Worm (Caenorhabditis elegans) whole organism, L3 larva: ENCODE results near the gene K03B4.8.

Source experiments
- ceh-16 ChIP-seq: sonication (generic microtip); optimal IDR thresholded peaks from 2 replicates; lab custom pipeline; 2017; ENCODE audit warnings: missing biosample characterization, missing genetic modification characterization
- elt-2 ChIP-seq: sonication (generic microtip); optimal IDR thresholded peaks from 2 replicates; lab custom pipeline; 2016; ENCODE audit warnings: missing genetic modification reagents, mild to moderate bottlenecking, missing genetic modification characterization, missing compliant biosample characterization
- fkh-2 ChIP-seq: fragments of 150-350 bp; optimal IDR thresholded peaks from 2 replicates; lab custom pipeline; 2014; ENCODE audit warnings: missing biosample characterization, missing genetic modification reagents, missing genetic modification characterization
- jun-1 ChIP-seq: fragments of 150-350 bp; optimal IDR thresholded peaks from 2 replicates; lab custom pipeline; 2014; ENCODE audit warnings: missing biosample characterization, missing genetic modification reagents, missing genetic modification characterization
- lin-15B ChIP-seq: fragments of 150-350 bp; optimal IDR thresholded peaks from 2 replicates; lab custom pipeline; 2014; ENCODE audit warnings: missing biosample characterization, missing genetic modification characterization
- mdl-1 ChIP-seq: fragments of 150-350 bp; optimal IDR thresholded peaks from 2 replicates; lab custom pipeline; 2014; ENCODE audit warnings: missing biosample characterization, missing genetic modification characterization
- nfya-1 ChIP-seq: sonication (generic microtip); optimal IDR thresholded peaks from 2 replicates; lab custom pipeline; 2017; ENCODE audit warnings: missing genetic modification characterization, mild to moderate bottlenecking, missing compliant biosample characterization, antibody characterized with exemption, moderate library complexity; ENCODE audit not compliant: insufficient read depth
- nhr-12 ChIP-seq: fragments of 150-350 bp; optimal IDR thresholded peaks from 2 replicates; lab custom pipeline; 2014; ENCODE audit warnings: missing biosample characterization, missing genetic modification characterization
- nhr-28 ChIP-seq: fragments of 150-350 bp; optimal IDR thresholded peaks from 2 replicates; lab custom pipeline; 2014; ENCODE audit warnings: missing biosample characterization, missing genetic modification characterization
- pha-4 ChIP-seq: fragments of 150-350 bp; optimal IDR thresholded peaks from 2 replicates; lab custom pipeline; 2014; ENCODE audit warnings: missing biosample characterization, missing genetic modification reagents, missing genetic modification characterization
- sea-2 ChIP-seq: fragments of 150-350 bp; sonication (generic microtip); optimal IDR thresholded peaks from 4 replicates; lab custom pipeline; 2014; ENCODE audit warnings: missing biosample characterization, missing genetic modification reagents, missing genetic modification characterization
- unc-39 ChIP-seq: sonication (generic microtip); optimal IDR thresholded peaks from 4 replicates; lab custom pipeline; 2017; ENCODE audit warnings: missing biosample characterization, missing genetic modification characterization
- unc-62 ChIP-seq: fragments of 150-350 bp; sonication (generic microtip); optimal IDR thresholded peaks from 4 replicates; lab custom pipeline; 2014; ENCODE audit warnings: missing biosample characterization, missing genetic modification reagents, missing genetic modification characterization
- ztf-4 ChIP-seq: fragments of 150-350 bp; optimal IDR thresholded peaks from 2 replicates; lab custom pipeline; 2014; ENCODE audit warnings: missing biosample characterization, missing genetic modification characterization

DNA sequence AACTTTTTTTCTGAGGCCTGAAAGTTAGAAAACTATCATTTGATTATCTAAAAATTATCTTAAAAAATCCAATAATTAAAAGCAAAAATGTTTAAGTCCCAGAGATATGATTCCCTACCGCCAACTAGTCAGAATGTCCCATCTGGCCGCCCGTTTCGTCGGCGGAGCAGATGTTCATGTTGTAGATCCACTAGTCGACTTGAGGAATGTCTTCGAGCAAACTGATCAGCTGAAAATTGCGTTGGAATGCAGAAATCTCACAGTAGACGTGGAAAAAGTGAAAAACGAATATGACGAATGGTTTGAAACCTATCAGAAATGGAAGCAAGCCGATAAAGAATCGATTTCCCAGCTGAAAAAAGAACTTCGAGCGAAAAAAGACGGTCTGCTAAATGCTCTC lies 14.8 kb upstream of the K03B4.8 start, which contains the start of gene K03B4.1:
- TF ChIP-seq mdl-1 (tag; lab: Kevin White, UChicago) (no peak), pha-4 (tag; lab: Kevin White, UChicago) (no peak), sea-2 (no peak), nhr-28 (no peak), elt-2 (no peak), nfya-1 (tag; lab: Kevin White, UChicago) (no peak), ztf-4 (tag; lab: Kevin White, UChicago) (no peak), nhr-12 (tag; lab: Kevin White, UChicago) (no peak), fkh-2 (tag; lab: Kevin White, UChicago) (no peak), unc-39 (tag; lab: Kevin White, UChicago) (no peak), jun-1 (no peak), lin-15B (no peak), unc-62 (no peak), ceh-16 (no peak)
